Comparison of ENCODE assay signal across 4 worm cellular contexts in the genomic region with DNA sequence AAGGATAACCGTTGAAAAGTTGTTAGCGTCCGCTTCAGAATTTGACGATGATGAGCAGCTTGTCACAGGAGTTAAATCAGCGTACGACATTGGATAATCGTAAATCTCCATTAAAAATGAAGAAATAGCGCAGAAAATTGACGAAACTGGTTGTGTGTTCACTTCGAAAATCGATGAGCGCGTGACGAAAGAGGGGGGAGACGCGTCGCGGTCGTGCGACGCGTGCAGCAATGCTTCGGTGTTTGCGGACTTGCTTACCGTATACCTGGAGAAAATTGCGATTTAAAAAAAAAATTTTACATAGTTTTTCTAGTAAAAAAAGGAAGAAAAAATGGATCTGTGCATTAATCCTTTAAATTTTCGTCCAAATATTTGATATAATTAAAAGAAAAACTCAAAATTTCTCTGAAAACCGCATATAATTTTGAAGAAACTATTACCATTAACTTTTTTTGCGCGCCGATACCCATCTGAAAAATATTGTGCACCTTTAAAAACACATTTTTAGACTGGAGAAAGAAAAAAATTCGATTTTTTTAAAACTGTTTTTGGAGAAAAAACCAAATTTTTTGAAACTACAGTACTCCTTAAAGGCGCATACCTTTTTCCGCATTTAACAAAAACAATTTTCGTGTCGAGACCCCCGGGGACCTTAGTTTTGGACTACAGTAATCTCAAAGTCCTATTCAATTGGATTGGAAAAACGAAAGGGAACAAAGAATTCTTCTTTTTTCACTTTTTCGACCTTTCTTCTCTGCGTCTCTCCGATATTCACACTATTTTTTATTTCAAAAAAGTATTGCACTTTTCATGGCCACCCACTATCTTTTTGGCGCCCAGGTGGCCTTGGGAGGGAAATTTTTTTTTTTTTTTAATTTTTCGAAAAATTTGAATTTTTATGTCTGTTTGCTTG.
TF ChIP-seq lines count a peak whose summit lies in the region.

No protein-coding gene starts in this region.

TF ChIP-seq in whole organism, L2 larva, 48 proteins besides CTCF, POLR2A, EP300 and RAD21 (continued from another document):
- no peak for TF ChIP-seq ztf-11 (tag; optimal IDR thresholded peaks at IDR 0.05; lab: Kevin White, UChicago)
- TF ChIP-seq C34F6.9 (tag; optimal IDR thresholded peaks at IDR 0.05; lab: Kevin White, UChicago), result peak; percentile 99
- no peak for TF ChIP-seq elt-3 (tag; optimal IDR thresholded peaks at IDR 0.05; lab: Kevin White, UChicago)
- peak; percentile 76 for TF ChIP-seq F13H6.1 (tag; optimal IDR thresholded peaks at IDR 0.05; lab: Kevin White, UChicago)
- peak; percentile 14 for TF ChIP-seq nhr-6 (tag; optimal IDR thresholded peaks at IDR 0.05; lab: Kevin White, UChicago)
- TF ChIP-seq nhr-237 (tag; optimal IDR thresholded peaks at IDR 0.05; lab: Kevin White, UChicago), result no peak
- TF ChIP-seq unc-55 (GFP tag; optimal IDR thresholded peaks at IDR 0.05; lab: Kevin White, UChicago), result peak; percentile 94
- peak; percentile 76 for TF ChIP-seq sma-9 (GFP tag; optimal IDR thresholded peaks at IDR 0.05; lab: Kevin White, UChicago)
- no peak for TF ChIP-seq sma-9 (tag; optimal IDR thresholded peaks at IDR 0.05; lab: Kevin White, UChicago)
- peak; percentile 88 for TF ChIP-seq ama-1 (optimal IDR thresholded peaks at IDR 0.05; lab: Kevin White, UChicago)
- TF ChIP-seq unc-62 (GFP tag; optimal IDR thresholded peaks at IDR 0.05; lab: Kevin White, UChicago), result no peak
- TF ChIP-seq egl-27 (tag; optimal IDR thresholded peaks at IDR 0.05; lab: Kevin White, UChicago), result peak; percentile 27
- no peak for TF ChIP-seq mbf-1 (tag; optimal IDR thresholded peaks at IDR 0.05; lab: Kevin White, UChicago)
- TF ChIP-seq snpc-4 (tag; optimal IDR thresholded peaks at IDR 0.05; lab: Kevin White, UChicago), result peak; percentile 52
- TF ChIP-seq ztf-4 (tag; optimal IDR thresholded peaks at IDR 0.05; lab: Kevin White, UChicago), result peak; percentile 72
- peak; percentile 87 for TF ChIP-seq crh-2 (tag; optimal IDR thresholded peaks at IDR 0.05; lab: Kevin White, UChicago)
- TF ChIP-seq nhr-129 (tag; optimal IDR thresholded peaks at IDR 0.05; lab: Kevin White, UChicago), result peak; percentile 84
- TF ChIP-seq sma-3 (GFP tag; optimal IDR thresholded peaks at IDR 0.05; lab: Kevin White, UChicago), result peak; percentile 76
- no peak for TF ChIP-seq skn-1 (tag; optimal IDR thresholded peaks at IDR 0.05; lab: Kevin White, UChicago)
- TF ChIP-seq dmd-4 (tag; optimal IDR thresholded peaks at IDR 0.05; lab: Kevin White, UChicago), result no peak
- TF ChIP-seq blmp-1 (tag; optimal IDR thresholded peaks at IDR 0.05; lab: Kevin White, UChicago; ENCODE audit: insufficient read depth), result peak; percentile 95
- TF ChIP-seq mdl-1 (tag; optimal IDR thresholded peaks at IDR 0.05; lab: Kevin White, UChicago), result peak; percentile 3 to 67

TF ChIP-seq in whole organism, L4 larva, 104 proteins besides CTCF, POLR2A, EP300 and RAD21 (continued from another document and continues in another):
- no peak for TF ChIP-seq lir-3 (tag; optimal IDR thresholded peaks at IDR 0.05; lab: Kevin White, UChicago)
- peak; percentile 27 for TF ChIP-seq lin-39 (tag; optimal IDR thresholded peaks at IDR 0.05; lab: Kevin White, UChicago)
- 0 out of 2 replicates have a peak, but pooled peaks have one; percentile 18 for TF ChIP-seq mxl-2 (GFP tag; conservative IDR thresholded peaks at IDR 0.05; lab: Robert Waterston, UW)
- TF ChIP-seq unc-62 (GFP tag; optimal IDR thresholded peaks at IDR 0.05 in 1 of 2; lab: Kevin White, UChicago), result peak in 1 of 2 experiments; percentile 97
- no peak for TF ChIP-seq unc-62 (tag; optimal IDR thresholded peaks at IDR 0.05; lab: Kevin White, UChicago)
- TF ChIP-seq set-16 (GFP tag; IDR thresholded peaks at IDR 0.05; lab: Robert Waterston, UW), result peak; percentile 33; the same call in 1 of the 2 replicates
- TF ChIP-seq fos-1 (tag; optimal IDR thresholded peaks at IDR 0.05; lab: Kevin White, UChicago), result peak; percentile 36
- peak; percentile 60 for TF ChIP-seq ctbp-1 (GFP tag; IDR thresholded peaks at IDR 0.05; lab: Robert Waterston, UW)
- TF ChIP-seq nhr-6 (tag; optimal IDR thresholded peaks at IDR 0.05; lab: Kevin White, UChicago), result peak; percentile 49
- no peak for TF ChIP-seq egl-27 (tag; optimal IDR thresholded peaks at IDR 0.05; lab: Kevin White, UChicago)
- peak; percentile 99 for TF ChIP-seq hlh-30 (tag; optimal IDR thresholded peaks at IDR 0.05; lab: Kevin White, UChicago; ENCODE audit: insufficient read depth)
- TF ChIP-seq nhr-25 (tag; optimal IDR thresholded peaks at IDR 0.05; lab: Kevin White, UChicago; ENCODE audit: borderline replicate concordance, insufficient read depth), result peak; percentile 24
- TF ChIP-seq F26F4.8 (GFP tag; conservative IDR thresholded peaks at IDR 0.05; lab: Robert Waterston, UW), result no peak
- TF ChIP-seq Y48G9A.11 (GFP tag; IDR thresholded peaks at IDR 0.05; lab: Robert Waterston, UW), result peak; percentile 65
- TF ChIP-seq snpc-1.2 (GFP tag; IDR thresholded peaks at IDR 0.05; lab: Robert Waterston, UW), result peak; percentile 64
- TF ChIP-seq zip-11 (GFP tag; IDR thresholded peaks at IDR 0.05; lab: Robert Waterston, UW), result no peak
- peak; percentile 13 to 24; a peak in 1 of 4 replicates for TF ChIP-seq madf-5 (GFP tag; IDR thresholded peaks at IDR 0.05; lab: Robert Waterston, UW)
- peak; percentile 84 for TF ChIP-seq mes-2 (tag; optimal IDR thresholded peaks at IDR 0.05; lab: Kevin White, UChicago; ENCODE audit: poor library complexity, severe bottlenecking)
- peak; percentile 54 for TF ChIP-seq vab-7 (GFP tag; IDR thresholded peaks at IDR 0.05; lab: Robert Waterston, UW)
- peak; percentile 47 for TF ChIP-seq nhr-28 (tag; optimal IDR thresholded peaks at IDR 0.05; lab: Kevin White, UChicago)
- TF ChIP-seq lin-13 (GFP tag; optimal IDR thresholded peaks at IDR 0.05; lab: Kevin White, UChicago), result peak; percentile 88
- no peak for TF ChIP-seq attf-4 (tag; optimal IDR thresholded peaks at IDR 0.05; lab: Kevin White, UChicago)
- peak in 1 of 2 experiments; percentile 83 for TF ChIP-seq mdl-1 (tag; optimal IDR thresholded peaks at IDR 0.05; lab: Kevin White, UChicago)
- peak; percentile 68 for TF ChIP-seq lim-7 (GFP tag; IDR thresholded peaks at IDR 0.05; lab: Robert Waterston, UW)
- TF ChIP-seq nhr-11 (tag; optimal IDR thresholded peaks at IDR 0.05; lab: Kevin White, UChicago), result peak; percentile 74
- no peak for TF ChIP-seq ceh-82 (tag; optimal IDR thresholded peaks at IDR 0.05; lab: Kevin White, UChicago)
- peak; percentile 42 for TF ChIP-seq fkh-10 (GFP tag; optimal IDR thresholded peaks at IDR 0.05; lab: Kevin White, UChicago)
- no peak for TF ChIP-seq ZK546.5 (tag; optimal IDR thresholded peaks at IDR 0.05; lab: Kevin White, UChicago)
- TF ChIP-seq daf-19 (GFP tag; conservative IDR thresholded peaks at IDR 0.05; lab: Robert Waterston, UW), result no peak
- TF ChIP-seq dpl-1 (GFP tag; optimal IDR thresholded peaks at IDR 0.05; lab: Kevin White, UChicago), result peak; percentile 81
- TF ChIP-seq aha-1 (tag; lab: Kevin White, UChicago), result peak; percentile 97
- TF ChIP-seq F37D6.2 (tag; optimal IDR thresholded peaks at IDR 0.05; lab: Kevin White, UChicago), result peak; percentile 75

TF ChIP-seq in whole organism, late embryonic, 69 proteins besides CTCF, POLR2A, EP300 and RAD21 (continued from another document):
- TF ChIP-seq unc-42 (tag; optimal IDR thresholded peaks at IDR 0.05; lab: Kevin White, UChicago) (peak; percentile 67), T23F11.4 (GFP tag; optimal IDR thresholded peaks at IDR 0.05; lab: Kevin White, UChicago) (peak; percentile 59), ceh-30 (tag; optimal IDR thresholded peaks at IDR 0.05; lab: Kevin White, UChicago) (peak; percentile 85), ref-2 (tag; optimal IDR thresholded peaks at IDR 0.05; lab: Kevin White, UChicago) (peak; percentile 55), hlh-30 (tag; optimal IDR thresholded peaks at IDR 0.05; lab: Kevin White, UChicago; ENCODE audit: insufficient read depth) (peak; percentile 97), npax-4 (tag; optimal IDR thresholded peaks at IDR 0.05; lab: Kevin White, UChicago) (no peak)
TF ChIP-seq in whole organism, late embryonic: peak in this region for 21.

TF ChIP-seq in whole organism, mixed stage, embryonic, 35 proteins besides CTCF, POLR2A, EP300 and RAD21 (continued from another document):
- peak; percentile 12 for TF ChIP-seq unc-120 (tag; optimal IDR thresholded peaks at IDR 0.05; lab: Kevin White, UChicago; ENCODE audit: poor library complexity, severe bottlenecking)
- TF ChIP-seq nhr-2 (tag; optimal IDR thresholded peaks at IDR 0.05; lab: Kevin White, UChicago), result no peak
- no peak for TF ChIP-seq tbx-8 (GFP tag; optimal IDR thresholded peaks at IDR 0.05; lab: Kevin White, UChicago)
- no peak for TF ChIP-seq drap-1 (GFP tag; optimal IDR thresholded peaks at IDR 0.05; lab: Kevin White, UChicago)
- TF ChIP-seq ceh-43 (GFP tag; optimal IDR thresholded peaks at IDR 0.05; lab: Kevin White, UChicago), result peak; percentile 43
- no peak for TF ChIP-seq nhr-28 (tag; optimal IDR thresholded peaks at IDR 0.05; lab: Kevin White, UChicago)
- no peak for TF ChIP-seq ceh-83 (GFP tag; optimal IDR thresholded peaks at IDR 0.05; lab: Kevin White, UChicago)
- no peak for TF ChIP-seq lin-32 (GFP tag; optimal IDR thresholded peaks at IDR 0.05; lab: Kevin White, UChicago)
- peak; percentile 55 for TF ChIP-seq sptf-1 (tag; optimal IDR thresholded peaks at IDR 0.05; lab: Kevin White, UChicago)
- peak; percentile 35 for TF ChIP-seq sem-2 (GFP tag; optimal IDR thresholded peaks at IDR 0.05; lab: Kevin White, UChicago)
